Worm (Caenorhabditis elegans): ENCODE measurements around the gene hrde-2.

hrde-2 gene

ce11 chrV:15002184-15002690, 2.7 kb upstream of the hrde-2 start, which contains the start of the genes fib-1 and mut-15 (continued):
- no peak for TF ChIP-seq unc-39 (tag; optimal IDR thresholded peaks at IDR 0.05)
- peak; percentile 70 for TF ChIP-seq ztf-4 (tag; optimal IDR thresholded peaks at IDR 0.05)
- peak; percentile 82 for TF ChIP-seq sem-4 (tag; optimal IDR thresholded peaks at IDR 0.05)
- no peak for TF ChIP-seq alr-1 (tag; optimal IDR thresholded peaks at IDR 0.05)
- TF ChIP-seq fos-1 (tag; optimal IDR thresholded peaks at IDR 0.05), result peak; percentile 69
- TF ChIP-seq gmeb-1 (tag; optimal IDR thresholded peaks at IDR 0.05), result peak; percentile 89
- TF ChIP-seq ama-1 (optimal IDR thresholded peaks at IDR 0.05), result no peak
- TF ChIP-seq nhr-77 (tag; optimal IDR thresholded peaks at IDR 0.05), result peak; percentile 21
- no peak for TF ChIP-seq nhr-10 (tag; optimal IDR thresholded peaks at IDR 0.05)
- TF ChIP-seq crh-2 (tag; optimal IDR thresholded peaks at IDR 0.05), result peak; percentile 87
- TF ChIP-seq ceh-16 (tag; optimal IDR thresholded peaks at IDR 0.05), result peak; percentile 38

ce11 chrV:15011560-15011959, 6.7 kb downstream of the hrde-2 start, which contains the start of gene nmr-2:
nmr-2 (minus strand) TSS chrV:15011660.
- TF ChIP-seq ztf-1 (GFP tag; conservative IDR thresholded peaks at IDR 0.05), result no peak
- TF ChIP-seq elt-3 (tag; optimal IDR thresholded peaks at IDR 0.05), result no peak
- TF ChIP-seq lsy-2 (tag; optimal IDR thresholded peaks at IDR 0.05), result no peak
- no peak for TF ChIP-seq mab-5 (tag; optimal IDR thresholded peaks at IDR 0.05)
- TF ChIP-seq mbf-1 (tag; optimal IDR thresholded peaks at IDR 0.05), result no peak
- TF ChIP-seq nhr-129 (tag; optimal IDR thresholded peaks at IDR 0.05), result no peak
- no peak for TF ChIP-seq ceh-82 (tag; optimal IDR thresholded peaks at IDR 0.05)
- TF ChIP-seq skn-1 (tag; optimal IDR thresholded peaks at IDR 0.05), result no peak
- no peak for TF ChIP-seq gmeb-1 (tag; optimal IDR thresholded peaks at IDR 0.05)
- no peak for TF ChIP-seq sma-9 (GFP tag; optimal IDR thresholded peaks at IDR 0.05)
- no peak for TF ChIP-seq sma-9 (tag; optimal IDR thresholded peaks at IDR 0.05)
- TF ChIP-seq snpc-4 (tag; optimal IDR thresholded peaks at IDR 0.05), result no peak
- TF ChIP-seq Y55F3AM.14 (GFP tag; optimal IDR thresholded peaks at IDR 0.05), result no peak
- no peak for TF ChIP-seq ama-1 (optimal IDR thresholded peaks at IDR 0.05)
- TF ChIP-seq unc-55 (GFP tag; optimal IDR thresholded peaks at IDR 0.05), result no peak
- TF ChIP-seq sem-4 (tag; optimal IDR thresholded peaks at IDR 0.05), result no peak
- no peak for TF ChIP-seq elt-1 (tag; optimal IDR thresholded peaks at IDR 0.05)
- no peak for TF ChIP-seq ztf-11 (tag; optimal IDR thresholded peaks at IDR 0.05)
- no peak for TF ChIP-seq R02D3.7 (tag; optimal IDR thresholded peaks at IDR 0.05)
- TF ChIP-seq nhr-237 (tag; optimal IDR thresholded peaks at IDR 0.05), result no peak

ce11 chrV:15012542-15013301, 7.8 kb downstream of the hrde-2 start:
- TF ChIP-seq ztf-1 (GFP tag; conservative IDR thresholded peaks at IDR 0.05), result no peak
- TF ChIP-seq sem-4 (tag; optimal IDR thresholded peaks at IDR 0.05), result no peak
- TF ChIP-seq egl-27 (tag; optimal IDR thresholded peaks at IDR 0.05), result no peak
- no peak for TF ChIP-seq nhr-11 (tag; optimal IDR thresholded peaks at IDR 0.05)
- no peak for TF ChIP-seq nhr-6 (tag; optimal IDR thresholded peaks at IDR 0.05)
- TF ChIP-seq dmd-4 (tag; optimal IDR thresholded peaks at IDR 0.05), result no peak
- TF ChIP-seq zag-1 (tag; optimal IDR thresholded peaks at IDR 0.05), result no peak
- TF ChIP-seq ceh-82 (tag; optimal IDR thresholded peaks at IDR 0.05), result no peak
- no peak for TF ChIP-seq alr-1 (tag; optimal IDR thresholded peaks at IDR 0.05)
- no peak for TF ChIP-seq skn-1 (tag; optimal IDR thresholded peaks at IDR 0.05)
- TF ChIP-seq aly-2 (tag; optimal IDR thresholded peaks at IDR 0.05), result no peak
- TF ChIP-seq mab-5 (tag; optimal IDR thresholded peaks at IDR 0.05), result no peak
- TF ChIP-seq nhr-77 (tag; optimal IDR thresholded peaks at IDR 0.05), result no peak
- no peak for TF ChIP-seq R02D3.7 (tag; optimal IDR thresholded peaks at IDR 0.05)
- no peak for TF ChIP-seq peb-1 (tag; optimal IDR thresholded peaks at IDR 0.05)
- TF ChIP-seq ztf-11 (tag; optimal IDR thresholded peaks at IDR 0.05), result no peak
- no peak for TF ChIP-seq unc-62 (GFP tag; optimal IDR thresholded peaks at IDR 0.05)
- TF ChIP-seq ama-1 (optimal IDR thresholded peaks at IDR 0.05), result peak; percentile 8
- no peak for TF ChIP-seq lin-13 (GFP tag; optimal IDR thresholded peaks at IDR 0.05)
- no peak for TF ChIP-seq crh-2 (tag; optimal IDR thresholded peaks at IDR 0.05)
- TF ChIP-seq gmeb-1 (tag; optimal IDR thresholded peaks at IDR 0.05), result no peak
- TF ChIP-seq Y55F3AM.14 (GFP tag; optimal IDR thresholded peaks at IDR 0.05), result no peak
- no peak for TF ChIP-seq mdl-1 (tag; optimal IDR thresholded peaks at IDR 0.05)
- no peak for TF ChIP-seq nhr-237 (tag; optimal IDR thresholded peaks at IDR 0.05)
- TF ChIP-seq C34F6.9 (tag; optimal IDR thresholded peaks at IDR 0.05), result no peak
- TF ChIP-seq nhr-21 (tag; optimal IDR thresholded peaks at IDR 0.05), result no peak
- no peak for TF ChIP-seq snpc-4 (tag; optimal IDR thresholded peaks at IDR 0.05)
- peak; percentile 24 for TF ChIP-seq F13H6.1 (tag; optimal IDR thresholded peaks at IDR 0.05)
- TF ChIP-seq nhr-10 (tag; optimal IDR thresholded peaks at IDR 0.05), result no peak
- peak; percentile 6 for TF ChIP-seq blmp-1 (tag; optimal IDR thresholded peaks at IDR 0.05; ENCODE audit: insufficient read depth)
- TF ChIP-seq sma-9 (GFP tag; optimal IDR thresholded peaks at IDR 0.05), result peak; percentile 27
- TF ChIP-seq sma-9 (tag; optimal IDR thresholded peaks at IDR 0.05), result no peak
- TF ChIP-seq nhr-12 (tag; optimal IDR thresholded peaks at IDR 0.05), result no peak
- TF ChIP-seq ZK546.5 (tag; optimal IDR thresholded peaks at IDR 0.05), result no peak
- TF ChIP-seq fos-1 (tag; optimal IDR thresholded peaks at IDR 0.05), result no peak
- TF ChIP-seq nhr-129 (tag; optimal IDR thresholded peaks at IDR 0.05), result peak; percentile 50
- peak; percentile 7 for TF ChIP-seq lin-11 (tag; optimal IDR thresholded peaks at IDR 0.05)
- TF ChIP-seq nhr-25 (tag; optimal IDR thresholded peaks at IDR 0.05), result peak; percentile 18
- no peak for TF ChIP-seq lsy-2 (tag; optimal IDR thresholded peaks at IDR 0.05)
- TF ChIP-seq lin-39 (tag; optimal IDR thresholded peaks at IDR 0.05), result no peak
